Fruit fly (Drosophila melanogaster) whole organism, adult: ENCODE data around the gene CG10681.

Source experiments
- CG11617 ChIP-seq: fragments of 200-800 bp; sonication (Bioruptor generic); optimal IDR thresholded peaks from 2 replicates; lab custom pipeline; 2017; ENCODE audit warnings: mild to moderate bottlenecking, missing biosample characterization, missing genetic modification reagents, missing genetic modification characterization
- CG12768 ChIP-seq: fragments of 200-800 bp; sonication (Bioruptor generic); optimal IDR thresholded peaks from 2 replicates; lab custom pipeline; 2017; ENCODE audit warnings: missing biosample characterization, missing genetic modification characterization, mild to moderate bottlenecking, moderate library complexity, missing genetic modification reagents
- CG14711 ChIP-seq: fragments of 200-800 bp; sonication (Bioruptor generic); optimal IDR thresholded peaks from 2 replicates; lab custom pipeline; 2018; ENCODE audit warnings: missing biosample characterization, mild to moderate bottlenecking, missing genetic modification characterization, moderate library complexity
- CG33017 ChIP-seq: fragments of 200-800 bp; sonication (Bioruptor generic); optimal IDR thresholded peaks from 2 replicates; lab custom pipeline; 2018; ENCODE audit warnings: missing biosample characterization, mild to moderate bottlenecking, missing genetic modification characterization, moderate library complexity
- CG7045 ChIP-seq: fragments of 200-800 bp; sonication (Bioruptor generic); optimal IDR thresholded peaks from 2 replicates; lab custom pipeline; 2017; ENCODE audit warnings: missing biosample characterization, mild to moderate bottlenecking, missing genetic modification characterization
- CG7101 ChIP-seq: fragments of 200-800 bp; sonication (Bioruptor generic); optimal IDR thresholded peaks from 2 replicates; lab custom pipeline; 2018; ENCODE audit warnings: missing biosample characterization, mild to moderate bottlenecking, missing genetic modification characterization, moderate library complexity
- Clk ChIP-seq: fragments of 200-800 bp; sonication (Bioruptor generic); optimal IDR thresholded peaks from 2 replicates; lab custom pipeline; 2017; ENCODE audit warnings: missing biosample characterization, missing genetic modification characterization
- Crg-1 ChIP-seq: fragments of 200-800 bp; sonication (Bioruptor generic); optimal IDR thresholded peaks from 2 replicates; lab custom pipeline; 2016; ENCODE audit warnings: missing biosample characterization, missing genetic modification characterization
- Hr96 ChIP-seq: fragments of 200-800 bp; sonication (Bioruptor generic); optimal IDR thresholded peaks from 2 replicates; lab custom pipeline; 2016; ENCODE audit warnings: missing biosample characterization, missing genetic modification characterization
- Mnt ChIP-seq: fragments of 200-800 bp; sonication (Bioruptor generic); optimal IDR thresholded peaks from 2 replicates; lab custom pipeline; 2016; ENCODE audit warnings: missing biosample characterization, mild to moderate bottlenecking, missing genetic modification characterization
- bab1 ChIP-seq: fragments of 200-800 bp; sonication (Bioruptor generic); optimal IDR thresholded peaks from 3 replicates; lab custom pipeline; 2019; ENCODE audit warnings: missing biosample characterization, mild to moderate bottlenecking, missing genetic modification characterization, moderate library complexity
- cic ChIP-seq: fragments of 200-800 bp; sonication (Bioruptor generic); optimal IDR thresholded peaks from 2 replicates; lab custom pipeline; 2017; ENCODE audit warnings: missing biosample characterization, mild to moderate bottlenecking, missing genetic modification characterization, moderate library complexity
- cnc ChIP-seq, 2 experiments: fragments of >200 bp; optimal IDR thresholded peaks; 2 replicates each; lab custom pipeline; 2017
- kay ChIP-seq: fragments of 200-800 bp; sonication (Bioruptor generic); peaks from one replicate; lab custom pipeline; 2016; ENCODE audit warnings: missing biosample characterization, missing genetic modification characterization, borderline replicate concordance
- ovo ChIP-seq: fragments of 200-800 bp; sonication (Bioruptor generic); optimal IDR thresholded peaks from 2 replicates; lab custom pipeline; 2016; ENCODE audit warnings: missing biosample characterization, missing genetic modification characterization
- pad ChIP-seq: fragments of 200-800 bp; sonication (Bioruptor generic); optimal IDR thresholded peaks from 3 replicates; lab custom pipeline; 2017; ENCODE audit warnings: missing biosample characterization, missing genetic modification characterization, mild to moderate bottlenecking, moderate library complexity, missing genetic modification reagents
- toe ChIP-seq: fragments of 200-800 bp; sonication (Bioruptor generic); optimal IDR thresholded peaks from 2 replicates; lab custom pipeline; 2016; ENCODE audit warnings: missing biosample characterization, missing genetic modification characterization

The CG10681 gene

DNA sequence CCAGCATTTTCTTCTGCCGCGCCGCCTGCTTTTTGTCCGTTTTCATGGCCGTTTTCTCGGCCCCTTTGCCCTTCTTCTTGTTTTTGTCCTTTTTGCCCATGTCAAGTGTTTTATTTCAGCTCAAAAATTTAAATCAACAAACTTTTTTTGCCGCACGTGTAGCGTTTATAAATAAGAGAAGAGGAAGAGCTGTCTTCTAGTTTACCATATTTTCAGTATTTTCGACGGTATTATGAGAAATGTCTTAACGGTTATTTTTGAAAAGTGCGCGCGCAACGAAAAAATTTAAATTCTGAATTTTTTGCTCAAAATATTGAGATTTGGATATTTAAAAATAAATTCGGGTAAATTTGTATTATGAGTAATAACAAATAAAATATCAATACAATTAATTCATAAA lies 35.8 kb downstream of the CG10681 start, which contains the start of gene CG4069:
Gene CG4069 (minus strand): TSS at position 193 of the 400 bp plus-strand sequence.
- TF ChIP-seq bab1 (GFP tag; lab: Kevin White, UChicago) (peak; percentile 12), Mnt (GFP tag; lab: Kevin White, UChicago) (peak; percentile 94), CG12768 (GFP tag; lab: Kevin White, UChicago) (no peak)

DNA sequence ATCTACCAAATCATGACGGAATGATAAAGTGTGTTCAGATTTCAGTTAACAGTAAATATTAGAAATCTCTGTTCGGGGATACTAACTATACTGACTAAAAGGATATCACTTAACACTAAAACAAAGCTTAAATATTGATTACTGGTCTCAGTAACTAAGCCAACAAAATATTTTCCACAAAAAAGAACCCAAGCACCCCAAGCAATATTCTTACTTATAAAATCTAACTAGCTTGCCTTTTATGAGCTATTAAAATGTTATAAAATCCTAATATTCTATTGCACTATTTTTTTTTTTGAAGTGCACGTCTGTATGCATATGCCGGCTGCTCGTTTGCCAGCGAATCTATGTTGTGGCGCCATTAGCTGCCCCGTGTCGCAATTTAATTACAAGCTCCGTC lies 48.2 kb downstream of the CG10681 start:
- no peak for TF ChIP-seq CG7045
- no peak for TF ChIP-seq CG7101 (tag; lab: Kevin White, UChicago)
- TF ChIP-seq Crg-1 (GFP tag; lab: Kevin White, UChicago) = no peak
- no peak for TF ChIP-seq pad
- TF ChIP-seq CG33017 (tag; lab: Kevin White, UChicago) = no peak
- no peak for TF ChIP-seq ovo (GFP tag; lab: Kevin White, UChicago)
- TF ChIP-seq Clk (GFP tag; lab: Kevin White, UChicago) = no peak
- TF ChIP-seq Hr96 = no peak
- no peak for TF ChIP-seq toe (GFP tag; lab: Kevin White, UChicago)
- TF ChIP-seq CG12768 (GFP tag; lab: Kevin White, UChicago) = no peak
- TF ChIP-seq kay = no peak
- TF ChIP-seq CG14711 (tag; lab: Kevin White, UChicago) = no peak
- TF ChIP-seq cnc (optimal IDR thresholded peaks at IDR 0.05; lab: Kevin White, UChicago) = no peak
- TF ChIP-seq bab1 (GFP tag; lab: Kevin White, UChicago) = no peak
- no peak for TF ChIP-seq CG11617

DNA sequence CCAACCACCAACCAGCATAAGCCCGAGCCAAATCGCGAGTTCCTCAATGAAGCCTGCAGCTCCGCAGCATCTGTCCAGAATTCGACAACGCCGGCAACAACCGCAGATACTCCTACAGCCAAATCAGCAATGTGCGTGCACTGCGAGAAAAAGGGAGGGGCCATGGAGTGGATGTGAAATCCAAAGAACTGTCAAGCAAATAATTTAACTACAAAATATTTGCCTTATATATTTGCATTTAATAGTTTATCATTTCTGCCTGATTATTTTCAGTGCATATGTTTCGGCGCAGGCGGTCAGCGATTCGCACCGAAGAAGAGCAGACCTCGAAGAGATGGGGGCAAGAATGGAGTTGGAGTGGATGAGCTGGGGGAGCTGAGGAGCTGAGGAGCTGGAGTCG lies 50.4 kb downstream of the CG10681 start:
- no peak for TF ChIP-seq cic (GFP tag; lab: Kevin White, UChicago)
- TF ChIP-seq Clk (GFP tag; lab: Kevin White, UChicago) = no peak
- no peak for TF ChIP-seq CG14711 (tag; lab: Kevin White, UChicago)
- no peak for TF ChIP-seq cnc (optimal IDR thresholded peaks at IDR 0.05; lab: Kevin White, UChicago)
- TF ChIP-seq Hr96 = no peak
- no peak for TF ChIP-seq bab1 (GFP tag; lab: Kevin White, UChicago)
